Worm (Caenorhabditis elegans) whole organism, late embryonic: ENCODE data around the gene Y62E10A.3.

Experiments used
- elt-4 ChIP-seq: sonication (generic microtip); optimal IDR thresholded peaks from 2 replicates; lab custom pipeline; 2016; ENCODE audit warnings: missing genetic modification characterization, missing compliant biosample characterization
- pha-4 ChIP-seq: fragments of 150-350 bp; optimal IDR thresholded peaks from 2 replicates; lab custom pipeline; 2018; ENCODE audit warnings: missing biosample characterization, missing genetic modification reagents, missing genetic modification characterization
- tbx-2 ChIP-seq: sonication (generic microtip); optimal IDR thresholded peaks from 2 replicates; lab custom pipeline; 2016; ENCODE audit warnings: missing genetic modification characterization, missing compliant biosample characterization

DNA sequence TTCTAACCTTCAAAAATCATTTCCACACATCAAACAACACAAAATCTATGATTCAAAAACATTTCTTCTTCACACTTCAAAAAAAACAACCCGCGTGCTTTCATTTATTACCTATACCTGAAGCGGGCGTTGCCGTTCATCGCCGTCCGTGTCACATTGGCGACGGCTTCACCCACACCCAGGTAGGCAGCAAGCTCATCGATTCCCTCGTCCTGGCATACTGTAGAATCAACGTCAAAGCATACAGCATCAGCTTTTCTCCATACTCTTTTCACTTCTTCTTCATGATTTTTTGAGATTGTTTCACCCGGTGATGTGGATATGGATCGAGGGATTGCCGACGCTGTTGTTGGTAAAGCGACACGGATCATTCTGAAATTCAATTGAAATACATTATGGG, 32.2 kb upstream of the Y62E10A.3 start:
- TF ChIP-seq tbx-2 (tag; lab: Kevin White, UChicago) (no peak), pha-4 (tag; lab: Kevin White, UChicago) (no peak), elt-4 (no peak)
